Worm (Caenorhabditis elegans) whole organism, L4 larva: Measurements from ENCODE around the gene T28D9.16.

Experiments used
- T20F7.1 ChIP-seq: fragments of 200-800 bp; sonication (Bioruptor generic); optimal IDR thresholded peaks from 2 replicates; lab custom pipeline; 2018; ENCODE audit warnings: mild to moderate bottlenecking, missing genetic modification characterization, missing compliant biosample characterization
- Y105C5A.15 ChIP-seq: fragments of 200-800 bp; sonication (Bioruptor generic); IDR thresholded peaks from 2 replicates; pipeline ENCODE4 v1.3.6; 2022; ENCODE audit warnings: missing genetic modification characterization, missing compliant biosample characterization
- Y48G9A.11 ChIP-seq: fragments of 200-800 bp; sonication (Bioruptor generic); IDR thresholded peaks from 2 replicates; pipeline ENCODE4 v1.3.6; 2022; ENCODE audit warnings: missing genetic modification reagents, missing genetic modification characterization, missing compliant biosample characterization
- ZK546.5 ChIP-seq, 2 experiments: sonication (generic microtip); optimal IDR thresholded peaks; 2 replicates each; lab custom pipeline; 2017; ENCODE audit warnings: missing biosample characterization in 2 of 2, missing genetic modification characterization in 2 of 2
- aha-1 ChIP-seq: fragments of 150-350 bp; peaks from one replicate; lab custom pipeline; 2014; ENCODE audit warnings: missing biosample characterization, missing genetic modification characterization
- ceh-20 ChIP-seq: fragments of 200-800 bp; sonication (Bioruptor generic); IDR thresholded peaks from 2 replicates; pipeline ENCODE4 v1.3.6; 2022; ENCODE audit warnings: missing genetic modification reagents, missing genetic modification characterization, missing compliant biosample characterization
- ceh-28 ChIP-seq: fragments of 150-350 bp; optimal IDR thresholded peaks from 2 replicates; lab custom pipeline; 2014; ENCODE audit warnings: missing biosample characterization, missing genetic modification reagents, missing genetic modification characterization
- ceh-44 ChIP-seq: fragments of 200-800 bp; sonication (Bioruptor generic); IDR thresholded peaks from 2 replicates; pipeline ENCODE4 v1.3.6; 2022; ENCODE audit warnings: missing genetic modification reagents, missing genetic modification characterization, missing compliant biosample characterization
- ceh-62 ChIP-seq: sonication (generic microtip); optimal IDR thresholded peaks from 2 replicates; lab custom pipeline; 2017; ENCODE audit warnings: missing biosample characterization, missing genetic modification characterization
- ces-1 ChIP-seq: fragments of 150-350 bp; sonication (generic microtip); optimal IDR thresholded peaks from 4 replicates; lab custom pipeline; 2014; ENCODE audit warnings: missing biosample characterization, missing genetic modification reagents, missing genetic modification characterization
- cey-2 ChIP-seq: sonication (generic microtip); optimal IDR thresholded peaks from 3 replicates; lab custom pipeline; 2017; ENCODE audit warnings: missing genetic modification characterization, mild to moderate bottlenecking, missing compliant biosample characterization, antibody characterized with exemption, borderline replicate concordance; ENCODE audit not compliant: insufficient read depth
- daf-19 ChIP-seq: fragments of 200-800 bp; sonication (Bioruptor generic); conservative IDR thresholded peaks from 2 replicates; pipeline ENCODE4 v1.3.6; 2022; ENCODE audit warnings: missing genetic modification characterization, missing compliant biosample characterization
- daf-8 ChIP-seq: fragments of 200-800 bp; sonication (Bioruptor generic); IDR thresholded peaks from 2 replicates; pipeline ENCODE4 v1.3.6; 2022; ENCODE audit warnings: missing genetic modification characterization, missing compliant biosample characterization
- dpl-1 ChIP-seq: fragments of 150-350 bp; optimal IDR thresholded peaks from 2 replicates; lab custom pipeline; 2014; ENCODE audit warnings: missing biosample characterization, missing genetic modification reagents, missing genetic modification characterization
- dve-1 ChIP-seq: sonication (generic microtip); optimal IDR thresholded peaks from 2 replicates; lab custom pipeline; 2017; ENCODE audit warnings: antibody characterized with exemption, mild to moderate bottlenecking, missing genetic modification characterization, missing compliant biosample characterization; ENCODE audit not compliant: insufficient read depth
- egl-27 ChIP-seq: sonication (generic microtip); optimal IDR thresholded peaks from 3 replicates; lab custom pipeline; 2017; ENCODE audit warnings: missing biosample characterization, missing genetic modification reagents, missing genetic modification characterization
- gei-8 ChIP-seq: fragments of 200-800 bp; sonication (Bioruptor generic); optimal IDR thresholded peaks from 2 replicates; lab custom pipeline; 2018; ENCODE audit warnings: mild to moderate bottlenecking, missing genetic modification characterization, missing compliant biosample characterization
- hlh-30 ChIP-seq: sonication (generic microtip); optimal IDR thresholded peaks from 2 replicates; lab custom pipeline; 2017; ENCODE audit warnings: antibody characterized with exemption, mild to moderate bottlenecking, missing genetic modification characterization, missing compliant biosample characterization; ENCODE audit not compliant: insufficient read depth
- hmg-1.1 ChIP-seq: fragments of 200-800 bp; sonication (Bioruptor generic); IDR thresholded peaks from 2 replicates; pipeline ENCODE4 v1.3.6; 2022; ENCODE audit warnings: missing genetic modification reagents, missing genetic modification characterization, missing compliant biosample characterization
- lin-13 ChIP-seq: fragments of 150-350 bp; optimal IDR thresholded peaks from 2 replicates; lab custom pipeline; 2014; ENCODE audit warnings: missing biosample characterization, missing genetic modification reagents, missing genetic modification characterization
- lsy-2 ChIP-seq, 2 experiments: fragments of 150-350 bp in 1 of 2; sonication (generic microtip) in 1 of 2; optimal IDR thresholded peaks; 2 replicates each; lab custom pipeline; 2014 to 2017; ENCODE audit warnings: missing biosample characterization in 2 of 2, missing genetic modification characterization in 2 of 2
- mdl-1 ChIP-seq, 2 experiments: fragments of 150-350 bp in 1 of 2; sonication (generic microtip) in 1 of 2; optimal IDR thresholded peaks; 2 replicates each; lab custom pipeline; 2014 to 2017; ENCODE audit warnings: missing biosample characterization in 2 of 2, missing genetic modification characterization in 2 of 2
- mep-1 ChIP-seq: fragments of 150-350 bp; sonication (generic microtip); optimal IDR thresholded peaks from 3 replicates; lab custom pipeline; 2014; ENCODE audit warnings: missing biosample characterization, missing genetic modification characterization
- mxl-3 ChIP-seq: fragments of 200-800 bp; sonication (Bioruptor generic); optimal IDR thresholded peaks from 2 replicates; lab custom pipeline; 2018; ENCODE audit warnings: mild to moderate bottlenecking, missing genetic modification characterization, missing compliant biosample characterization
- nhr-102 ChIP-seq: sonication (generic microtip); optimal IDR thresholded peaks from 2 replicates; lab custom pipeline; 2016; ENCODE audit warnings: mild to moderate bottlenecking, missing genetic modification characterization, moderate library complexity, missing compliant biosample characterization
- nhr-11 ChIP-seq: fragments of 150-350 bp; optimal IDR thresholded peaks from 2 replicates; lab custom pipeline; 2014; ENCODE audit warnings: missing biosample characterization, missing genetic modification characterization
- nhr-237 ChIP-seq: sonication (generic microtip); optimal IDR thresholded peaks from 2 replicates; lab custom pipeline; 2017; ENCODE audit warnings: missing biosample characterization, missing genetic modification characterization
- nhr-28 ChIP-seq: fragments of 150-350 bp; optimal IDR thresholded peaks from 2 replicates; lab custom pipeline; 2014; ENCODE audit warnings: missing biosample characterization, missing genetic modification characterization
- nhr-6 ChIP-seq: fragments of 150-350 bp; optimal IDR thresholded peaks from 2 replicates; lab custom pipeline; 2014; ENCODE audit warnings: missing biosample characterization, missing genetic modification characterization
- pha-4 ChIP-seq, 2 experiments: fragments of 150-350 bp in 1 of 2; fragments of 200-800 bp in 1 of 2; sonication (Bioruptor generic) in 1 of 2; IDR thresholded peaks in 1 of 2; optimal IDR thresholded peaks in 1 of 2; 2 replicates each; pipeline versions ENCODE4 v1.3.6 to Lab custom; 2014 to 2022; ENCODE audit warnings: missing genetic modification characterization in 2 of 2, missing genetic modification reagents in 2 of 2, missing biosample characterization in 1 of 2, missing compliant biosample characterization in 1 of 2
- pqm-1 ChIP-seq: sonication (generic microtip); optimal IDR thresholded peaks from 2 replicates; lab custom pipeline; 2017; ENCODE audit warnings: missing biosample characterization, missing genetic modification characterization
- rbr-2 ChIP-seq: sonication (generic microtip); optimal IDR thresholded peaks from 2 replicates; lab custom pipeline; 2016; ENCODE audit warnings: missing genotype, missing genetic modification characterization, missing compliant biosample characterization
- sdz-12 ChIP-seq: fragments of 200-800 bp; sonication (Bioruptor generic); optimal IDR thresholded peaks from 2 replicates; lab custom pipeline; 2018; ENCODE audit warnings: mild to moderate bottlenecking, missing genetic modification characterization, missing compliant biosample characterization
- snpc-1.2 ChIP-seq: fragments of 200-800 bp; sonication (Bioruptor generic); IDR thresholded peaks from 2 replicates; pipeline ENCODE4 v1.3.6; 2022; ENCODE audit warnings: missing genetic modification reagents, missing genetic modification characterization, missing compliant biosample characterization
- spr-1 ChIP-seq: sonication (generic microtip); optimal IDR thresholded peaks from 2 replicates; lab custom pipeline; 2016; ENCODE audit warnings: mild to moderate bottlenecking, missing genetic modification characterization, missing compliant biosample characterization
- spr-3 ChIP-seq: fragments of 200-800 bp; sonication (Bioruptor generic); optimal IDR thresholded peaks from 2 replicates; lab custom pipeline; 2018; ENCODE audit warnings: mild to moderate bottlenecking, missing genetic modification characterization, missing compliant biosample characterization
- tag-97 ChIP-seq: fragments of 200-800 bp; sonication (Bioruptor generic); IDR thresholded peaks from 2 replicates; pipeline ENCODE4 v1.3.6; 2022; ENCODE audit warnings: missing genetic modification characterization, missing compliant biosample characterization
- unc-130 ChIP-seq: sonication (generic microtip); optimal IDR thresholded peaks from 2 replicates; lab custom pipeline; 2016; ENCODE audit warnings: missing genetic modification reagents, missing genetic modification characterization, missing compliant biosample characterization
- unc-39 ChIP-seq: sonication (generic microtip); optimal IDR thresholded peaks from 2 replicates; lab custom pipeline; 2017; ENCODE audit warnings: missing biosample characterization, missing genetic modification characterization
- unc-62 ChIP-seq, 3 experiments: fragments of 150-350 bp in 1 of 3; sonication (generic microtip); optimal IDR thresholded peaks in 2 of 3; peaks in 1 of 3; 1 replicate in 1 of 3; 2 replicates in 2 of 3; lab custom pipeline; 2014 to 2017; ENCODE audit warnings: missing biosample characterization in 3 of 3, missing genetic modification characterization in 3 of 3, missing genetic modification reagents in 3 of 3, missing genotype in 1 of 3
- zfp-3 ChIP-seq: fragments of 200-800 bp; sonication (Bioruptor generic); conservative IDR thresholded peaks from 2 replicates; pipeline ENCODE4 v1.3.6; 2022; ENCODE audit warnings: missing genetic modification reagents, missing genetic modification characterization, missing compliant biosample characterization
- ztf-7 ChIP-seq: fragments of 150-350 bp; optimal IDR thresholded peaks from 2 replicates; lab custom pipeline; 2014; ENCODE audit warnings: missing biosample characterization, missing genetic modification characterization

The T28D9.16 gene

DNA sequence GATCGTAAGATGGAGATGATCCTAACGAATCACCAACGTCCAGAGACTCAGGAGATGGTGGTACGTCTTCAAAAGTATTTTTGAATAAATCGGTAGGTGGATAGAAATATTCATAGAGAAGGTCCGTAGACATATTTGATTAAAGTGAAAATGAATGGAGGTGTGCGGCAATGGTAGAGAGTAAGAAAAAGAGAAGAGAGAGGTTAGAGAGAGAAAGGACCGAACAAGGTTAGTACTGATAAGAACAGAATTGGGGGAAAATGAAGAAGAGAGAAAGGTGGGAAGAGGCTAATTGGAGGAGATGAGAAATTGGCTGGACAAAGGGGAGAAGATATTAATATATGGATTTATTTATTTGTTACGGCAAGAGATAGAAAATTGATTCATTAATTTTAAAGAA lies 25.8 kb upstream of the T28D9.16 start, which contains the start of gene nhr-22:
nhr-22 (minus strand) TSS at position 137 of the 400 bp plus-strand sequence.
- TF ChIP-seq nhr-28 (tag; lab: Kevin White, UChicago): peak; percentile 60
- peak; percentile 54 for TF ChIP-seq mxl-3 (GFP tag; lab: Kevin White, UChicago)
- no peak for TF ChIP-seq mdl-1 (tag; optimal IDR thresholded peaks at IDR 0.05; lab: Kevin White, UChicago)
- TF ChIP-seq nhr-102 (tag; lab: Kevin White, UChicago): no peak
- peak; percentile 28 for TF ChIP-seq pqm-1 (tag; lab: Kevin White, UChicago)

DNA sequence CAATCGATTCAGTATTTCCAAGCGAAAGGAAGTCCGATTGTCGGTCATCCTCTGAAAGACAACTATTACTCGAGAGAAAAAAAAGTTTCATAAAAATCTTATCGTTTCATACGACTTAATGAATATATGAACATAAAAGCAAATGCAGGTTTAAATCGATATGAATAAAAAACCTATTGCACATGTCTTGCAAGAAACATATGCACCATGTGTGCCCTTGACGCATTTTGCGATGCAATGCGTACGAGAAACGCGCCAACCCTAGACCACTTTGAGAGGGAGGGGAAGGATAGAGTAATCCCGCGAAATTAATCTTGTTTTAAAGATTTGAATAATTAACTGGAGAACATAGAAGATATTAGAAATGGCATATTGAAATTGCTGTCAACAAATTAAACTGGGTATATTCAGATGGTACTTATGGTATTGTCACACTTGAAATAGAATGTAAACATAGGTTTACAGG lies 22.1 kb upstream of the T28D9.16 start, which contains the start of gene atg-16.2:
atg-16.2 (minus strand) TSS at position 51 of the 466 bp plus-strand sequence.
- no peak for TF ChIP-seq cey-2 (tag; lab: Kevin White, UChicago)
- no peak for TF ChIP-seq pha-4 (GFP tag; IDR thresholded peaks at IDR 0.05; lab: Robert Waterston, UW)
- peak; percentile 67 for TF ChIP-seq pha-4 (tag; optimal IDR thresholded peaks at IDR 0.05; lab: Kevin White, UChicago)
- TF ChIP-seq lin-13 (GFP tag; lab: Kevin White, UChicago): no peak
- TF ChIP-seq nhr-6 (tag; lab: Kevin White, UChicago): peak; percentile 47
- TF ChIP-seq T20F7.1 (GFP tag; lab: Kevin White, UChicago): peak; percentile 38
- no peak for TF ChIP-seq ZK546.5 (tag; optimal IDR thresholded peaks at IDR 0.05; lab: Kevin White, UChicago)
- TF ChIP-seq daf-19 (GFP tag; lab: Robert Waterston, UW): 0 out of 2 replicates have a peak, but pooled peaks have one; percentile 9
- TF ChIP-seq aha-1 (tag; lab: Kevin White, UChicago): no peak
- no peak for TF ChIP-seq daf-8 (GFP tag; lab: Robert Waterston, UW)
- TF ChIP-seq hlh-30 (tag; lab: Kevin White, UChicago): peak; percentile 84
- no peak for TF ChIP-seq sdz-12 (GFP tag; lab: Kevin White, UChicago)
- no peak for TF ChIP-seq nhr-102 (tag; lab: Kevin White, UChicago)
- peak in 1 of 2 experiments; percentile 83 for TF ChIP-seq lsy-2 (tag; optimal IDR thresholded peaks at IDR 0.05; lab: Kevin White, UChicago)
- TF ChIP-seq mxl-3 (GFP tag; lab: Kevin White, UChicago): peak; percentile 91
- peak; percentile 54 for TF ChIP-seq dpl-1 (GFP tag; lab: Kevin White, UChicago)
- peak; percentile 42 for TF ChIP-seq nhr-11
- peak; percentile 46; the same call in 1 of the 2 replicates for TF ChIP-seq hmg-1.1
- no peak for TF ChIP-seq ceh-28 (tag; lab: Kevin White, UChicago)
- TF ChIP-seq mdl-1 (tag; optimal IDR thresholded peaks at IDR 0.05; lab: Kevin White, UChicago): peak in 1 of 2 experiments; percentile 53
- no peak for TF ChIP-seq ztf-7
- TF ChIP-seq nhr-28 (tag; lab: Kevin White, UChicago): peak; percentile 71
- TF ChIP-seq ceh-20 (GFP tag; lab: Robert Waterston, UW): no peak
- TF ChIP-seq rbr-2 (tag; lab: Kevin White, UChicago): peak; percentile 37
- TF ChIP-seq spr-1 (tag; lab: Kevin White, UChicago): no peak

ce11 chrII:6454671-6455070 lies 20.8 kb upstream of the T28D9.16 start, which contains the start of gene aptf-1:
Gene aptf-1 (plus strand): TSS chrII:6454971.
- TF ChIP-seq unc-62 (GFP tag; optimal IDR thresholded peaks at IDR 0.05 in 1 of 2; lab: Kevin White, UChicago) (no peak), unc-62 (tag; optimal IDR thresholded peaks at IDR 0.05; lab: Kevin White, UChicago) (no peak), hmg-1.1 (no peak), mep-1 (tag; lab: Kevin White, UChicago) (no peak), lsy-2 (tag; optimal IDR thresholded peaks at IDR 0.05; lab: Kevin White, UChicago) (no peak), spr-1 (tag; lab: Kevin White, UChicago) (no peak), ceh-44 (no peak), Y48G9A.11 (GFP tag; lab: Robert Waterston, UW) (no peak), daf-8 (GFP tag; lab: Robert Waterston, UW) (no peak), egl-27 (tag; lab: Kevin White, UChicago) (no peak), tag-97 (GFP tag; lab: Robert Waterston, UW) (no peak)

ce11 chrII:6469340-6469739 lies 6.1 kb upstream of the T28D9.16 start:
- no peak for TF ChIP-seq snpc-1.2
- TF ChIP-seq ceh-62 (tag; lab: Kevin White, UChicago): no peak
- peak; percentile 39 for TF ChIP-seq pqm-1 (tag; lab: Kevin White, UChicago)
- no peak for TF ChIP-seq nhr-237 (tag; lab: Kevin White, UChicago)
- TF ChIP-seq gei-8 (GFP tag; lab: Kevin White, UChicago): no peak
- no peak for TF ChIP-seq spr-3 (GFP tag; lab: Kevin White, UChicago)
- peak; percentile 82 for TF ChIP-seq aha-1 (tag; lab: Kevin White, UChicago)
- no peak for TF ChIP-seq ceh-28 (tag; lab: Kevin White, UChicago)
- no peak for TF ChIP-seq rbr-2 (tag; lab: Kevin White, UChicago)
- TF ChIP-seq zfp-3 (GFP tag; lab: Robert Waterston, UW): no peak
- no peak for TF ChIP-seq ces-1 (GFP tag; lab: Kevin White, UChicago)
- no peak for TF ChIP-seq dve-1 (tag; lab: Kevin White, UChicago)
- TF ChIP-seq unc-39 (tag; lab: Kevin White, UChicago): no peak
- no peak for TF ChIP-seq daf-8 (GFP tag; lab: Robert Waterston, UW)
- TF ChIP-seq unc-130 (GFP tag; lab: Kevin White, UChicago): no peak
- TF ChIP-seq nhr-28 (tag; lab: Kevin White, UChicago): peak; percentile 34
- TF ChIP-seq Y105C5A.15: no peak
